Fruit fly (Drosophila melanogaster): ENCODE measurements around the gene CG10165.

CG10165 gene

DNA sequence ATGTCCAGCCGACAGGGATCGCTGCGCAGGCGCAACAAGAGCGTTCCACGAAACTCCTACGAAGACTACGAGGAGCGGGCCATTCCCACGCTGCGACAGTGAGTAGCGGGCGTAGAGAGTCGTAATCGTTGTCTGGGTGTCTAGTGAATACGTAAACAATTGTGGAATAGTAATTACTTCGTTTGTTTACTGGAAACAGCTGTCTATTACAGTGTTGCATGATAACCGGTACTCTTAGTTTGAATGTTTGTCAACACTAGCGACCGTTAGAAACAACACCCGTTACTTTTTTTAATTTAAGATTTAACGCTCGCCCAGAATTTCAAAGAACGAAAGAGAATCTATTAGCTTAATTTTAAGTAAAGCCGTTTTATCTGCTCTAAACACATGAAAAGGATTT, at the start of gene CG10165:
Gene CG10165 (minus strand): TSS at position 214 of the 400 bp plus-strand sequence.
- no peak for TF ChIP-seq h (optimal IDR thresholded peaks at IDR 0.05)
- no peak for TF ChIP-seq Sin3A (optimal IDR thresholded peaks at IDR 0.05)
- TF ChIP-seq psq (optimal IDR thresholded peaks at IDR 0.05): no peak
- TF ChIP-seq insv (optimal IDR thresholded peaks at IDR 0.05): no peak
- TF ChIP-seq Myc (optimal IDR thresholded peaks at IDR 0.05): no peak
- no peak for TF ChIP-seq ttk (optimal IDR thresholded peaks at IDR 0.05)

DNA sequence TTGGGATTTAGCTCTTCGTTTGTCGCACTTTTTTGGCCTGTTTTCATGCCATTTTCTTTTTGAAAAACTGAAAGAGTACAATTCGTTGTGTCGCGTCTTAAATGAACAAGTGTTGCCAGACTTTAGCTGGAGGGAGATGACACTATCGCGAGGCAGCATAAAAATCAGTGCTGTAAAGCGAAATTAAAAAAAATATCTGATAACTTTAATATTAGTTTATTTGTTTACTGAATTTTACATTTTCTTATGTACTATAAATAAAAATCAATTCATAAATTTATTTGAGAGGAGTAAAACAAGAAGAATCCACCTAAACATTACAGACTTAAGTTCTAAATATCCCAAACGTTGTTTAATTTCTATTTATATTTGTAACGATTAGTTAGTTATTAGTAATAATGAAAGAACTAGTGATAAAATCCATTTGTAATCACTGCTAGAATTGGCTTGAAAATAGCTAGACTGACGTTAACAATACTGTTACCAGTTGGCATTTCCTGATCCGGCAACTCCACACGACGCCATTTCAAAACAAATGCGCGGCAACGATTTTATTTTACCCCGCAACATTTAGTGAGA, 47.2 kb upstream of the CG10165 start, which contains the start of the genes spi and msb1l:
Gene spi (minus strand): TSS at position 129 of the 579 bp plus-strand sequence.
Gene msb1l (plus strand): TSS at position 515 of the 579 bp plus-strand sequence.
- no peak for TF ChIP-seq Sin3A (optimal IDR thresholded peaks at IDR 0.05)
- no peak for TF ChIP-seq h (optimal IDR thresholded peaks at IDR 0.05)
- no peak for TF ChIP-seq insv (optimal IDR thresholded peaks at IDR 0.05)
- TF ChIP-seq Myc (optimal IDR thresholded peaks at IDR 0.05): no peak
- TF ChIP-seq ttk (optimal IDR thresholded peaks at IDR 0.05): no peak

DNA sequence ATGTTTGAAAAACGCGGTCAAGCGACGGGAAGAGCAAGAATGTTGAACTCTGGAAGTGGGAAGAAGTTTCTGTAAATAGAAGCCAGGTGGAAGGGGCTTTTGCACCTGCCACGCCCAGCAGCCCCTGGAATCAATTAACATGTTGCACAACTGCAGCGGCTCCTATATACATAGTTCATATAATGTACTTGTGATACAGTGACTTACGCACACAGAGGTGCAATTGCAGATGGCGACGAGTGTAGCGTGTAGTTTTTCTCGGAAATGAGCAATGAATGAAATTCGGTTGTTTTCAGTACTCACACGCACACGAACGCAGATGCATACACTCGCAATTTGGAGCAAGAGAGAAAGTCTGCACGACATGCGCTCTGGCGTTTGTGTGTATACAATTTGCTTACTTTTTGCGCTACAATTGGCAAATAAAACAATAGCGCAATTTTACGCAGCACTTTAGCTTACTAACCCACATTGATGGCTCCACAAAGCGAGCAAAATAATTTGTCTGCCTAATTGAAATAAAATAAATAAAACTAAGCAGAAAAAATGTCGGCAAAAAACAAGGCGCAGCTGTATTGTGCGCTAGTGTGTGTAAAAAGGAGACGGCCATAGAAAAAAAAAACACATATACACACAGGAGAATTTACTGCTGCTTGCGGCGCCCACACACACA, 46.3 kb upstream of the CG10165 start:
- no peak for TF ChIP-seq ttk (optimal IDR thresholded peaks at IDR 0.05)
- no peak for TF ChIP-seq Myc (optimal IDR thresholded peaks at IDR 0.05)
- TF ChIP-seq Sin3A (optimal IDR thresholded peaks at IDR 0.05): no peak
- no peak for TF ChIP-seq psq (optimal IDR thresholded peaks at IDR 0.05)
- no peak for TF ChIP-seq insv (optimal IDR thresholded peaks at IDR 0.05)
- no peak for TF ChIP-seq h (optimal IDR thresholded peaks at IDR 0.05)

DNA sequence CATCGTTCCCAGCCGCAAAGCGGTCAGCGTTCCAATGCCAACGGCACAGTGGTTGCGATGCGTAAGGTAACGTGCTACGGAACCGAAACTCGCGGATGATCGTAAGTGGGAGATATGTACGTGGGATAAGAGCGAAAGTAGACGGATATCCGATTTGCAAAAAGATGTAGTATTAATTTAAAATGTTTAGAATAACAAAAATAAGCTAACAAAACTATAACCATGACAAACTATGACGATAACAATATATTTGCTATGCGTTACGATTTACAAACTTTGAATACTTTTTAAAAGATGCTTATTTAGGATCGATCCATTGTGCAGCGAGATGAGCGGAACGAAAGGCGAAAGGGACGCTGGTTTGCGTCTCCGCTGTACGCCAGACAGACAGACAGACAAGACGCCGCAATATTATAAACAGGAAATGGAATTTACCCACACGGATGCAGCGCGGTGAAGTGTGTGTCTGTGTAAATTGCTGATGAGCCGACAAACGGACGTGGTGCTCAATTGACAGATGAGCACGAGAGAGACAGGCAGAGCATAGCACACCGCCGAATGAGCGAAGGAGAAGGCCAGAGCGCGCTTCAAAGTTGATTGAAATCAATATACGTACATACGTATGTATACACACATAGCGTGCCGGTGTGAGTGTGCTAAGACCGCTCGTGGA, 45.7 kb upstream of the CG10165 start:
- no peak for TF ChIP-seq ttk (optimal IDR thresholded peaks at IDR 0.05)
- TF ChIP-seq psq (optimal IDR thresholded peaks at IDR 0.05): no peak
- no peak for TF ChIP-seq Myc (optimal IDR thresholded peaks at IDR 0.05)
- TF ChIP-seq Sin3A (optimal IDR thresholded peaks at IDR 0.05): no peak
- TF ChIP-seq h (optimal IDR thresholded peaks at IDR 0.05): no peak
- no peak for TF ChIP-seq insv (optimal IDR thresholded peaks at IDR 0.05)

DNA sequence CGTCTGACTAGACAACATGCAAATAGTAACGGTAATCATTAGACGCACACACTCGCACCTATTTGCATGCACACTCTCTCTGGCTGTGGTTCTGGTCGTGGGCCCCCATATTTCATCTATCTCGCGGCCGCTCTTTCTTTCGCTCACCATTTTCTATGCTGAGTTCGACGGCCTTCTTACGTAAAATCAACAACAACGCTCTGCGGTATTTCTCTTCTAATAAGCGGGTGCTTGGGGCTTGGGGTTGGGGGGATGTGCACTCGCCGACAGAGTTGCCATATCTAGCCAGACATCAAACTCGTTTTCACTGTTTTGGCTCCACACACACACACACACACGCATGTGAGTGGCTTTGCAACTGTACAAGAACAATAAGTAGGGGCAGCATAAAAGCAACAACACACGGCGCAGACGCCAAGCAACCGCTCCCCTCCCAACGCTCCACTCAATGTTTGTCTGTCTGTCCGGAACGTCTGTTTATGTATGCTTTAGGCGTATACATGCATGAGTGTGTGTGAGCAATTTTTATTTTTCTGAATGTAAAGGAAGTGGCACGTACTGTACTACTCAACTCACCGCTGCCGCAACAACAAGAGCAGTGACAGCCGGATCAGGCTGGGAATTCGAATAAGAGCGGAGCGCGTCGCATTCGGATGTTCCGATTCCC, 45.0 kb upstream of the CG10165 start:
- TF ChIP-seq insv (optimal IDR thresholded peaks at IDR 0.05) (no peak), Sin3A (optimal IDR thresholded peaks at IDR 0.05) (no peak), psq (optimal IDR thresholded peaks at IDR 0.05) (no peak), ttk (optimal IDR thresholded peaks at IDR 0.05) (no peak), Myc (optimal IDR thresholded peaks at IDR 0.05) (no peak), h (optimal IDR thresholded peaks at IDR 0.05) (no peak)

DNA sequence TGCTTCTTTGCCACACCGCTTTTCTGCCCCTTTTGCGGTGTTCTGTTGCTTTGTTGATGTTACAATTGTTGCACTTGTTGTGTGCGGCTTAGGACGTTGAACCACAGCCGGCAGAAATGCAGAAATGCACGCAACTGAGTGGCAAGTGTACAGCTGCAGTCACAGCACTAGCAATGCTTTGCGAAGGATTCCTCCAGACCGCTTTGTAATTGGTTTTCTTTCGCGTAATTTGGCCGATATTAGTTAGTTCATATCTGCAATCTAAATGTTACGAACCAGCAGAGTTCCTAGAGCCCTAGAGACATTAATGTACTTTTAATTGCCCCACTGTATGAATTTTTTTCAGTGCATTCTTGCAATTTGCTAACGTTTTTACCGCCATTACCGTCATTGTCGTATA, 44.3 kb upstream of the CG10165 start:
- TF ChIP-seq insv (optimal IDR thresholded peaks at IDR 0.05) (no peak), psq (optimal IDR thresholded peaks at IDR 0.05) (no peak), Sin3A (optimal IDR thresholded peaks at IDR 0.05) (no peak), Myc (optimal IDR thresholded peaks at IDR 0.05) (no peak), h (optimal IDR thresholded peaks at IDR 0.05) (no peak), ttk (optimal IDR thresholded peaks at IDR 0.05) (no peak)

DNA sequence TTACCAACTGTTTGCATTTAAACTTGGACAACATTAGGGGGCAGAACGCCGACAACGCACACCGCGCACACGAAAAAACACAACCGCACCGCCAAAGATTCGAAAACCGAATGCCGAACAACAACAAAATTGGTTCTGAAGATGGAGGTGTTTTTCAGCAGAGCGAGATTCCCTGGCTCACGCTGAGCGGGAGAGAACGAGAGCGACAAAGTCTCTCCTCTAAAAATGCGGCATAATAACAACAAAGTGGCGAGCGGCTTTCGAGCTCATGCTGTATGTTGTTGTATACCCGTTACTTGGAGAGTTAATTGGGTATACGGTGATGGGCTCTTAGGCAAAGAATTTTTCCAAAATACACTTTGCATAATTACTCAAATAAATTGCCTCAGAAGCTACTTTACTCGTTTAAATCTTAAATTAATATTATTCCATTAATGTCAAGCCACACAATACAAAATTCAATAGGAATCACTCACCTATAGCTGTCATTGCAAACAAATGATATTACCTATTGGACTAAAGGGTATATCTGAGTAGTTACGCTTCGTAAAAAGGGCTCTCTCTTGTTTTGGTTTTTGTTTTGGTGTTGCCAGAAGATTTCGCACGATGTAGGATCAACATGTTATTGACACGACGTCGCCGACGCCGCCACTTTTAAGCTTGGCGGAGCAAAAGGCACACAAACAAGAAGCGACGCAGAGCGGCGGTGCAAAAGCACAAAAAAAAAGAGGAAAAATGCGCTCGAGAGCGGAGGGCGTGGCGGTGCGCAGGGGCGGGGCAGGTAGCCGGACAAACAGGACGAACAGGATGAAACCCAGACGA, 42.6 kb upstream of the CG10165 start:
- TF ChIP-seq Sin3A (optimal IDR thresholded peaks at IDR 0.05) (no peak), h (optimal IDR thresholded peaks at IDR 0.05) (no peak), Myc (optimal IDR thresholded peaks at IDR 0.05) (no peak), psq (optimal IDR thresholded peaks at IDR 0.05) (no peak), insv (optimal IDR thresholded peaks at IDR 0.05) (no peak), ttk (optimal IDR thresholded peaks at IDR 0.05) (no peak)

DNA sequence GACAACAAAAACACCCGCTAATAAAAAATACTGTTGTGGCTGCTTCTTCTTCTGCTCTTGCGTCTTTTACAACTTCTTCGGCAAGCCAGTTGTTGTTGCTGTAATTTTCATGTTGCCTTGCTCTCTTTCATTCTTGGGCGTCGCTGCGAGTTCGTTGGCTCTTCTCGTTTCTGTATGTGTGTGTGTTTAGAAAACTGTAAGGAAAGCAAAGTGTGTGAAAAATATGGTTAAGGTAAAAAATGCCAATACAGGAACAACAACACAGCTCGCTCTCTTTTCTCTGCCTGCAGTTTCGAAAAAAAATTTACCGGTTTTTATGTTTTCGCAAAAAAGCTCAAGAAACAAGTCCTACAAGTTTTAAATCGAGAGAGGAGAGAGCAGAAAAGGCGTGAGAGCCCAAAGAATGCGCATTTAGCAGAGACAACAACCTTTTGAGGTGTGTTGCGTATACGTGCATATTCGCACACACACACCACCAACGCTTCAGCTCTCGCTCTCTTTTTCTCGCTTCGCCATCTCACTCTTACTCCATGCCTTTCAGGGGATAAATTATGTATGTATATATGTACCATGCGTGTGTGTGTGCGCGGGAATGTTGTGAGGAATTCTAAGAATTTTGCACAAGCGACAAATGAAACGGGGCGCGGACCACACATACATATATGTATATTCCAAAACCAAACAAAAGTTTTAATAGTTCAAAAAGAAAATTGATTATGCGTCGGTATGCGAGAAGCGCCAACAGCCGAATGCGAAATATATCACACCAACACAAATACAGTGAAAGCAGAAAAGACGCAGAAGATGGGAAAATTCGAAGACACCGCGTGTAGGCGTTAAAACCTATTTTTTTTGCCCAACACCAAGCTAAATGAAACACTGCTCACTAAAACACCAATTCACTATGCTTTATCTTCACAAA, 41.7 kb upstream of the CG10165 start:
- no peak for TF ChIP-seq Sin3A (optimal IDR thresholded peaks at IDR 0.05)
- no peak for TF ChIP-seq Myc (optimal IDR thresholded peaks at IDR 0.05)
- no peak for TF ChIP-seq h (optimal IDR thresholded peaks at IDR 0.05)
- TF ChIP-seq psq (optimal IDR thresholded peaks at IDR 0.05): no peak
- no peak for TF ChIP-seq ttk (optimal IDR thresholded peaks at IDR 0.05)

DNA sequence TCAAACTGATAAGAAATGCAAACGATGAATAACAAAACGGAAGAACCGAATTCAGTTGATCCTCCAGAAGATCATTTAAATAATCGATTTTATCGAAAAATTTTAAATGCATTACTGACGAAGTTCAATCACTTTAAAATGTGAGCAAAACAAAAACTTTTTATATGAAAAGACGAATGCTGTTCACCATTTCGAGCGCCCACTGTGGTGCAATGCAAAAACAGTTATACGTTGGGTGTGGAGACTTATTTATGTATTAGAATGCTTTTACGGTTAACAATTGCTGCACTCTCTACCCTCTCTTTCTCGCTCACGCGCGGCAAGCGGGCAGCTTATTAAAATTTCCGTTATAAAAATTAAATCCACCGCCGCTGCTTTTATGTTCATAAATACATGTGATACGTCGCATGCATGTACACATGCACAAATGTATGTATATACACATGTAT, 40.7 kb upstream of the CG10165 start:
- TF ChIP-seq Myc (optimal IDR thresholded peaks at IDR 0.05) (no peak), ttk (optimal IDR thresholded peaks at IDR 0.05) (no peak), insv (optimal IDR thresholded peaks at IDR 0.05) (no peak), Sin3A (optimal IDR thresholded peaks at IDR 0.05) (no peak), psq (optimal IDR thresholded peaks at IDR 0.05) (no peak)

DNA sequence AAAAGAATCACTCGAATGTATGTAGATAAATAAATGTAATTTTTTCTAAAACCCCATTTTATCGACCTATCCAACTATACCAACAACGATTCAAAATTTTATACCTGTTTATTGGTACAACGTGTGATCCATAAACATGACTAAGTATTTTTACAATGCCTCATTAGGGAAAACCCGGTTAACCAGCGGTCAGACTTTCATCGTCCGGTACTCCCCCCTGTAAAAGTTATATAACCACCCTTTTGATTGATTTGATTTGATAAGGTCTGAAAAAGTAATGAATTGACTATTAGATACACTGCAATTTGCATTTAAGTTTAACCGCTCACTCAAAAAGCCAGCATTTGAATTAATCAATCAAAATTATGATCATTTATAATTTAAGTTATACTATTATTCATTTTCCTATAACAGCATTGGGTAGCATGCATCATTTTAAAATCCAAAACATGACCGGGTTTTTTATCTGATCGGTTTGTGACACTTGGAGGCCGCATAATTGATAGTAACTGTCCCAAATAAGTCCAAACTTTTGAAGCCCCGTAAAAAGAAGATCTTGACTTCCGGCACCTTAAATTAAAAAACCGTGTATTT, 37.3 kb upstream of the CG10165 start:
- no peak for TF ChIP-seq h (optimal IDR thresholded peaks at IDR 0.05)
- TF ChIP-seq insv (optimal IDR thresholded peaks at IDR 0.05): no peak
- no peak for TF ChIP-seq Myc (optimal IDR thresholded peaks at IDR 0.05)
- no peak for TF ChIP-seq ttk (optimal IDR thresholded peaks at IDR 0.05)
- TF ChIP-seq psq (optimal IDR thresholded peaks at IDR 0.05): no peak
- no peak for TF ChIP-seq Sin3A (optimal IDR thresholded peaks at IDR 0.05)

Data from Kc167 (cell line).